Fruit fly (Drosophila melanogaster) whole organism, embryonic: Measurements from ENCODE around the gene CG6839.

Source experiments
- Bdp1 ChIP-seq: fragments of 200-800 bp; sonication (Bioruptor generic); optimal IDR thresholded peaks from 3 replicates; lab custom pipeline; 2016; ENCODE audit warnings: missing biosample characterization, missing genetic modification characterization
- Bgb ChIP-seq: fragments of 200-800 bp; sonication (Bioruptor generic); IDR thresholded peaks from 2 replicates; pipeline ENCODE4 v1.3.6; 2022; ENCODE audit warnings: missing biosample characterization, missing genetic modification characterization; ENCODE audit not compliant: partially characterized antibody
- CG10147 ChIP-seq: fragments of 200-800 bp; sonication (Bioruptor generic); optimal IDR thresholded peaks from 2 replicates; lab custom pipeline; 2019; ENCODE audit warnings: missing biosample characterization, mild to moderate bottlenecking, missing genetic modification characterization, moderate library complexity
- CG13296 ChIP-seq: fragments of 200-800 bp; sonication (Bioruptor generic); optimal IDR thresholded peaks from 3 replicates; lab custom pipeline; 2018; ENCODE audit warnings: missing biosample characterization, mild to moderate bottlenecking, missing genetic modification characterization
- CG13624 ChIP-seq: fragments of 200-800 bp; sonication (Bioruptor generic); optimal IDR thresholded peaks from 2 replicates; lab custom pipeline; 2016; ENCODE audit warnings: missing biosample characterization, missing genetic modification characterization
- CG13894 ChIP-seq: fragments of 200-800 bp; sonication (Bioruptor generic); optimal IDR thresholded peaks from 3 replicates; lab custom pipeline; 2018; ENCODE audit warnings: missing biosample characterization, mild to moderate bottlenecking, missing genetic modification characterization, moderate library complexity
- CG1603 ChIP-seq: fragments of 200-800 bp; sonication (Bioruptor generic); optimal IDR thresholded peaks from 2 replicates; lab custom pipeline; 2019; ENCODE audit warnings: missing biosample characterization, mild to moderate bottlenecking, missing genetic modification characterization, moderate library complexity
- CG17829 ChIP-seq: fragments of 200-800 bp; optimal IDR thresholded peaks from 2 replicates; lab custom pipeline; 2019; ENCODE audit warnings: missing biosample characterization, mild to moderate bottlenecking, missing genetic modification characterization, moderate library complexity
- CG1792 ChIP-seq: fragments of 200-800 bp; sonication (Bioruptor generic); optimal IDR thresholded peaks from 2 replicates; lab custom pipeline; 2016; ENCODE audit warnings: missing biosample characterization, missing genetic modification characterization
- CG18619 ChIP-seq: fragments of 200-800 bp; sonication (Bioruptor generic); optimal IDR thresholded peaks from 3 replicates; lab custom pipeline; 2017; ENCODE audit warnings: missing biosample characterization, mild to moderate bottlenecking, missing genetic modification characterization
- CG2678 ChIP-seq: fragments of 200-800 bp; sonication (Bioruptor generic); optimal IDR thresholded peaks from 3 replicates; lab custom pipeline; 2019; ENCODE audit warnings: missing biosample characterization, mild to moderate bottlenecking, missing genetic modification characterization, moderate library complexity
- CG31365 ChIP-seq: fragments of 200-800 bp; sonication (Bioruptor generic); optimal IDR thresholded peaks from 2 replicates; lab custom pipeline; 2018; ENCODE audit warnings: missing biosample characterization, mild to moderate bottlenecking, missing genetic modification characterization
- CG32772 ChIP-seq: fragments of 200-800 bp; sonication (Bioruptor generic); IDR thresholded peaks from 2 replicates; pipeline ENCODE4 v1.3.6; 2022; ENCODE audit warnings: missing biosample characterization, missing genetic modification characterization
- CG34224 ChIP-seq: fragments of 200-800 bp; sonication (Bioruptor generic); IDR thresholded peaks from 3 replicates; pipeline ENCODE4 v1.3.6; 2022; ENCODE audit warnings: missing biosample characterization, missing genetic modification characterization; ENCODE audit not compliant: partially characterized antibody
- CG3847 ChIP-seq: fragments of 200-800 bp; sonication (Bioruptor generic); IDR thresholded peaks from 2 replicates; pipeline ENCODE4 v1.3.6; 2022; ENCODE audit warnings: missing biosample characterization, missing genetic modification characterization
- CG3995 ChIP-seq: fragments of 200-800 bp; sonication (Bioruptor generic); optimal IDR thresholded peaks from 3 replicates; lab custom pipeline; 2016; ENCODE audit warnings: missing biosample characterization, missing genetic modification characterization
- CG4328 ChIP-seq: fragments of 200-800 bp; sonication (Bioruptor generic); optimal IDR thresholded peaks from 3 replicates; lab custom pipeline; 2017; ENCODE audit warnings: missing biosample characterization, missing genetic modification reagents, missing genetic modification characterization
- CG6765 ChIP-seq: fragments of 200-800 bp; sonication (Bioruptor generic); optimal IDR thresholded peaks from 3 replicates; lab custom pipeline; 2017; ENCODE audit warnings: missing biosample characterization, mild to moderate bottlenecking, missing genetic modification characterization
- CG9437 ChIP-seq: fragments of 200-800 bp; sonication (Bioruptor generic); optimal IDR thresholded peaks from 2 replicates; lab custom pipeline; 2018; ENCODE audit warnings: missing biosample characterization, mild to moderate bottlenecking, missing genetic modification characterization
- CTCF ChIP-seq: fragments of 200-800 bp; sonication (Bioruptor generic); optimal IDR thresholded peaks from 2 replicates; lab custom pipeline; 2017; ENCODE audit warnings: missing biosample characterization, mild to moderate bottlenecking, missing genetic modification characterization, moderate library complexity
- D ChIP-seq, 2 experiments: fragments of 200-800 bp in 1 of 2; fragments of >200 bp in 1 of 2; sonication (Bioruptor generic) in 1 of 2; optimal IDR thresholded peaks; 2 replicates in 1 of 2; 3 replicates in 1 of 2; lab custom pipeline; 2017; ENCODE audit warnings: mild to moderate bottlenecking in 1 of 2, missing biosample characterization in 1 of 2, missing genetic modification characterization in 1 of 2, missing genetic modification reagents in 1 of 2
- E2f2 ChIP-seq: fragments of 200-800 bp; sonication (Bioruptor generic); IDR thresholded peaks from 2 replicates; pipeline ENCODE4 v1.3.6; 2022; ENCODE audit warnings: missing biosample characterization, missing genetic modification characterization
- Hey ChIP-seq: fragments of 200-800 bp; sonication (Bioruptor generic); optimal IDR thresholded peaks from 3 replicates; lab custom pipeline; 2018; ENCODE audit warnings: missing biosample characterization, mild to moderate bottlenecking, missing genetic modification characterization
- Hmr ChIP-seq: fragments of 200-800 bp; sonication (Bioruptor generic); optimal IDR thresholded peaks from 3 replicates; lab custom pipeline; 2017; ENCODE audit warnings: mild to moderate bottlenecking, missing biosample characterization, missing genetic modification reagents, missing genetic modification characterization
- Jarid2 ChIP-seq: fragments of 200-800 bp; sonication (Bioruptor generic); optimal IDR thresholded peaks from 3 replicates; lab custom pipeline; 2017; ENCODE audit warnings: mild to moderate bottlenecking, missing biosample characterization, missing genetic modification reagents, missing genetic modification characterization
- Ravus ChIP-seq: fragments of 200-800 bp; sonication (Bioruptor generic); IDR thresholded peaks from 2 replicates; pipeline ENCODE4 v1.3.6; 2022; ENCODE audit warnings: missing biosample characterization, missing genetic modification characterization
- Spps ChIP-seq: fragments of 200-800 bp; sonication (Bioruptor generic); optimal IDR thresholded peaks from 2 replicates; lab custom pipeline; 2018; ENCODE audit warnings: missing biosample characterization, mild to moderate bottlenecking, missing genetic modification characterization
- Trl ChIP-seq, 3 experiments: fragments of >200 bp in 2 of 3; fragments of 200-800 bp in 1 of 3; sonication (Bioruptor generic) in 1 of 3; optimal IDR thresholded peaks; 2 replicates in 1 of 3; 3 replicates in 2 of 3; lab custom pipeline; 2016 to 2017; ENCODE audit warnings: missing biosample characterization in 1 of 3, missing genetic modification characterization in 1 of 3
- abd-A ChIP-seq: fragments of 200-800 bp; sonication (Bioruptor generic); optimal IDR thresholded peaks from 3 replicates; lab custom pipeline; 2019; ENCODE audit warnings: missing biosample characterization, mild to moderate bottlenecking, missing genetic modification characterization, moderate library complexity
- aop ChIP-seq: fragments of 200-800 bp; sonication (Bioruptor generic); IDR thresholded peaks from 2 replicates; pipeline ENCODE4 v1.3.6; 2022; ENCODE audit warnings: missing biosample characterization, missing genetic modification characterization
- bcd ChIP-seq: fragments of 200-800 bp; sonication (Bioruptor generic); optimal IDR thresholded peaks from 2 replicates; lab custom pipeline; 2017; ENCODE audit warnings: missing biosample characterization, mild to moderate bottlenecking, missing genetic modification characterization
- bigmax ChIP-seq: fragments of 200-800 bp; sonication (Bioruptor generic); optimal IDR thresholded peaks from 2 replicates; lab custom pipeline; 2018; ENCODE audit warnings: missing biosample characterization, mild to moderate bottlenecking, missing genetic modification characterization
- cas ChIP-seq: fragments of 200-800 bp; sonication (Bioruptor generic); IDR thresholded peaks from 2 replicates; pipeline ENCODE4 v1.3.6; 2022; ENCODE audit warnings: missing biosample characterization, missing genetic modification characterization
- esg ChIP-seq: fragments of 200-800 bp; sonication (Bioruptor generic); conservative IDR thresholded peaks from 2 replicates; pipeline ENCODE4 v1.3.6; 2022; ENCODE audit warnings: missing biosample characterization, missing genetic modification characterization
- ewg ChIP-seq: fragments of 200-800 bp; sonication (Bioruptor generic); optimal IDR thresholded peaks from 3 replicates; lab custom pipeline; 2017; ENCODE audit warnings: mild to moderate bottlenecking, missing biosample characterization, missing genetic modification reagents, missing genetic modification characterization
- inv ChIP-seq: fragments of 200-800 bp; sonication (Bioruptor generic); IDR thresholded peaks from 2 replicates; pipeline ENCODE4 v1.3.6; 2022; ENCODE audit warnings: missing biosample characterization, missing genetic modification characterization; ENCODE audit not compliant: partially characterized antibody
- jing ChIP-seq: fragments of 200-800 bp; sonication (Bioruptor generic); optimal IDR thresholded peaks from 2 replicates; lab custom pipeline; 2018; ENCODE audit warnings: missing biosample characterization, mild to moderate bottlenecking, missing genetic modification characterization
- lov ChIP-seq, 2 experiments: fragments of 200-800 bp in 1 of 2; fragments of >200 bp in 1 of 2; sonication (Bioruptor generic) in 1 of 2; IDR thresholded peaks in 1 of 2; optimal IDR thresholded peaks in 1 of 2; 2 replicates in 1 of 2; 3 replicates in 1 of 2; pipeline versions ENCODE4 v1.3.6 to Lab custom; 2017 to 2022; ENCODE audit warnings: missing biosample characterization in 1 of 2, missing genetic modification characterization in 1 of 2
- maf-S ChIP-seq: fragments of 200-800 bp; sonication (Bioruptor generic); optimal IDR thresholded peaks from 2 replicates; lab custom pipeline; 2016; ENCODE audit warnings: missing biosample characterization, missing genetic modification characterization
- nom ChIP-seq: fragments of 200-800 bp; sonication (Bioruptor generic); optimal IDR thresholded peaks from 2 replicates; lab custom pipeline; 2017; ENCODE audit warnings: missing biosample characterization, missing genetic modification characterization, mild to moderate bottlenecking, moderate library complexity, missing genetic modification reagents
- odd ChIP-seq: fragments of 200-800 bp; sonication (Bioruptor generic); optimal IDR thresholded peaks from 2 replicates; lab custom pipeline; 2017; ENCODE audit warnings: missing biosample characterization, mild to moderate bottlenecking, missing genetic modification characterization
- org-1 ChIP-seq: fragments of 200-800 bp; sonication (Bioruptor generic); optimal IDR thresholded peaks from 2 replicates; lab custom pipeline; 2017; ENCODE audit warnings: missing biosample characterization, missing genetic modification characterization
- pb ChIP-seq: fragments of 200-800 bp; sonication (Bioruptor generic); optimal IDR thresholded peaks from 3 replicates; lab custom pipeline; 2016; ENCODE audit warnings: missing biosample characterization, missing genetic modification characterization
- sens ChIP-seq: fragments of 200-800 bp; sonication (Bioruptor generic); peaks from one replicate; lab custom pipeline; 2016; ENCODE audit warnings: missing biosample characterization, missing genetic modification characterization
- sima ChIP-seq: fragments of 200-800 bp; sonication (Bioruptor generic); optimal IDR thresholded peaks from 2 replicates; lab custom pipeline; 2016; ENCODE audit warnings: missing biosample characterization, missing genetic modification characterization
- sob ChIP-seq: fragments of 200-800 bp; sonication (Bioruptor generic); IDR thresholded peaks from 2 replicates; pipeline ENCODE4 v1.3.6; 2022; ENCODE audit warnings: missing biosample characterization, missing genetic modification characterization
- ssp ChIP-seq: fragments of 200-800 bp; sonication (Bioruptor generic); IDR thresholded peaks from 2 replicates; pipeline ENCODE4 v1.3.6; 2022; ENCODE audit warnings: missing biosample characterization, missing genetic modification characterization
- tgo ChIP-seq: fragments of 200-800 bp; sonication (Bioruptor generic); IDR thresholded peaks from 3 replicates; pipeline ENCODE4 v1.3.6; 2022; ENCODE audit warnings: missing biosample characterization, missing genetic modification characterization
- tio ChIP-seq: fragments of 200-800 bp; sonication (Bioruptor generic); optimal IDR thresholded peaks from 2 replicates; lab custom pipeline; 2017; ENCODE audit warnings: missing biosample characterization, missing genetic modification characterization, inconsistent platforms
- wek ChIP-seq: fragments of 200-800 bp; sonication (Bioruptor generic); optimal IDR thresholded peaks from 3 replicates; lab custom pipeline; 2018; ENCODE audit warnings: missing biosample characterization, mild to moderate bottlenecking, missing genetic modification characterization, moderate library complexity

CG6839 gene

dm6 chr3L:18898086-18898470 lies 19.3 kb upstream of the CG6839 start, which contains the start of gene CG3902 (continued):
- TF ChIP-seq CG18619 (GFP tag; lab: Kevin White, UChicago) (no peak), D (optimal IDR thresholded peaks at IDR 0.05; lab: Kevin White, UChicago) (no peak), D (GFP tag; optimal IDR thresholded peaks at IDR 0.05; lab: Kevin White, UChicago) (no peak), CG1792 (GFP tag; lab: Kevin White, UChicago) (no peak), CG6765 (GFP tag; lab: Kevin White, UChicago) (peak; percentile 43), aop (GFP tag; lab: Robert Waterston, UW) (no peak), CG1603 (tag; lab: Kevin White, UChicago) (peak; percentile 29), Bgb (GFP tag; lab: Robert Waterston, UW) (peak; percentile 59; the same call in 1 of the 2 replicates), CG31365 (tag; lab: Kevin White, UChicago) (peak; percentile 25), tio (GFP tag; lab: Kevin White, UChicago) (no peak), Ravus (no peak), CG4328 (GFP tag; lab: Kevin White, UChicago) (no peak), sob (GFP tag; lab: Robert Waterston, UW) (peak; percentile 29; the same call in 1 of the 2 replicates), org-1 (GFP tag; lab: Kevin White, UChicago) (no peak), odd (GFP tag; lab: Kevin White, UChicago) (peak; percentile 43), Spps (tag; lab: Kevin White, UChicago) (no peak), cas (no peak), ssp (GFP tag; lab: Robert Waterston, UW) (no peak), Hey (tag; lab: Kevin White, UChicago) (no peak), CG32772 (GFP tag; lab: Robert Waterston, UW) (no peak), ewg (GFP tag; lab: Kevin White, UChicago) (no peak), CG17829 (tag; lab: Kevin White, UChicago) (no peak), maf-S (no peak), inv (GFP tag; lab: Robert Waterston, UW) (no peak), CG34224 (GFP tag; lab: Robert Waterston, UW) (peak; percentile 6; the same call in 2 of the 3 replicates), CG13296 (GFP tag; lab: Kevin White, UChicago) (peak; percentile 47), CG13624 (GFP tag; lab: Kevin White, UChicago) (peak; percentile 9), bcd (GFP tag; lab: Kevin White, UChicago) (no peak), CG9437 (no peak), tgo (GFP tag; lab: Robert Waterston, UW) (no peak), CG3995 (GFP tag; lab: Kevin White, UChicago) (no peak), bigmax (GFP tag; lab: Kevin White, UChicago) (no peak), esg (GFP tag; lab: Robert Waterston, UW) (no peak), Hmr (peak; percentile 20), CG2678 (tag; lab: Kevin White, UChicago) (peak; percentile 28), Bdp1 (GFP tag; lab: Kevin White, UChicago) (no peak), Trl (optimal IDR thresholded peaks at IDR 0.05; lab: Kevin White, UChicago) (no peak), Trl (GFP tag; optimal IDR thresholded peaks at IDR 0.05; lab: Kevin White, UChicago) (no peak), CTCF (GFP tag; lab: Kevin White, UChicago) (peak; percentile 48), CG10147 (peak; percentile 18), E2f2 (peak; percentile 12; the same call in 1 of the 2 replicates), lov (optimal IDR thresholded peaks at IDR 0.05; lab: Kevin White, UChicago) (no peak), lov (GFP tag; IDR thresholded peaks at IDR 0.05; lab: Robert Waterston, UW) (peak; percentile 71; the same call in 2 of the 3 replicates), sima (GFP tag; lab: Kevin White, UChicago) (no peak), Jarid2 (peak; percentile 89), jing (GFP tag; lab: Kevin White, UChicago) (no peak), nom (GFP tag; lab: Kevin White, UChicago) (peak; percentile 6), pb (no peak), CG13894 (peak; percentile 10), CG3847 (GFP tag; lab: Robert Waterston, UW) (no peak), abd-A (no peak), wek (GFP tag; lab: Kevin White, UChicago) (no peak), sens (peak; percentile 74)
